Fruit fly (Drosophila melanogaster): Measurements from ENCODE around the gene rux.

rux gene

dm6 chrX:6024638-6025037 is 13.0 kb downstream of the rux start (continued):
- TF ChIP-seq Hmr (GFP tag; optimal IDR thresholded peaks at IDR 0.05) = no peak
- TF ChIP-seq vvl (GFP tag; IDR thresholded peaks at IDR 0.05) = peak; percentile 60
- no peak for TF ChIP-seq mirr (GFP tag; optimal IDR thresholded peaks at IDR 0.05)
- no peak for TF ChIP-seq so (GFP tag; IDR thresholded peaks at IDR 0.05)
- peak; percentile 58; the same call in 1 of the 3 replicates for TF ChIP-seq CG34422 (GFP tag; IDR thresholded peaks at IDR 0.05)
- no peak for TF ChIP-seq mam (GFP tag; optimal IDR thresholded peaks at IDR 0.05)
- TF ChIP-seq CG16779 (GFP tag; IDR thresholded peaks at IDR 0.05) = no peak
- no peak for TF ChIP-seq CkIIα-i1 (GFP tag; IDR thresholded peaks at IDR 0.05)
- no peak for TF ChIP-seq pho (GFP tag; optimal IDR thresholded peaks at IDR 0.05)
- TF ChIP-seq CG10462 (GFP tag; optimal IDR thresholded peaks at IDR 0.05) = no peak
- TF ChIP-seq ranshi (GFP tag; IDR thresholded peaks at IDR 0.05) = peak; percentile 44; the same call in 1 of the 2 replicates
- peak; percentile 62 for TF ChIP-seq Chrac-16 (GFP tag; optimal IDR thresholded peaks at IDR 0.05)
- peak; percentile 75 for TF ChIP-seq Xrp1 (GFP tag; IDR thresholded peaks at IDR 0.05)
- TF ChIP-seq CG13775 (GFP tag; optimal IDR thresholded peaks at IDR 0.05) = peak; percentile 26
- no peak for TF ChIP-seq Camta (GFP tag; optimal IDR thresholded peaks at IDR 0.05)
- TF ChIP-seq Doc3 (GFP tag; IDR thresholded peaks at IDR 0.05; ENCODE audit: partially characterized antibody) = no peak
- TF ChIP-seq stc (GFP tag; IDR thresholded peaks at IDR 0.05) = no peak
- TF ChIP-seq cg (GFP tag; optimal IDR thresholded peaks at IDR 0.05) = no peak
- no peak for TF ChIP-seq CG11696 (GFP tag; IDR thresholded peaks at IDR 0.05)
- TF ChIP-seq gt (GFP tag; IDR thresholded peaks at IDR 0.05) = no peak
- no peak for TF ChIP-seq CG12104 (GFP tag; optimal IDR thresholded peaks at IDR 0.05)
- no peak for TF ChIP-seq sc (optimal IDR thresholded peaks at IDR 0.05)
- peak; percentile 47 for TF ChIP-seq sc (GFP tag; optimal IDR thresholded peaks at IDR 0.05)
- peak; percentile 7 for TF ChIP-seq CG13123 (GFP tag; optimal IDR thresholded peaks at IDR 0.05)
- TF ChIP-seq pnt (GFP tag; optimal IDR thresholded peaks at IDR 0.05) = peak; percentile 30
- TF ChIP-seq CG30403 (GFP tag; optimal IDR thresholded peaks at IDR 0.05) = peak; percentile 57
- TF ChIP-seq phol (tag; optimal IDR thresholded peaks at IDR 0.05) = peak; percentile 55
- peak; percentile 47; the same call in 2 of the 3 replicates for TF ChIP-seq croc (GFP tag; conservative IDR thresholded peaks at IDR 0.05)
- peak; percentile 58 for TF ChIP-seq Oli (tag; optimal IDR thresholded peaks at IDR 0.05)
- no peak for TF ChIP-seq HLH3B (GFP tag; IDR thresholded peaks at IDR 0.05)
- TF ChIP-seq Six4 (GFP tag; optimal IDR thresholded peaks at IDR 0.05) = peak; percentile 37
- peak; percentile 19 for TF ChIP-seq CG8944 (GFP tag; optimal IDR thresholded peaks at IDR 0.05)
- peak; percentile 46 for TF ChIP-seq CG10209 (GFP tag; optimal IDR thresholded peaks at IDR 0.05)
- TF ChIP-seq Sox100B (GFP tag; optimal IDR thresholded peaks at IDR 0.05) = peak; percentile 9
- no peak for TF ChIP-seq CG18011 (GFP tag; optimal IDR thresholded peaks at IDR 0.05)
- no peak for TF ChIP-seq CG17612 (GFP tag; IDR thresholded peaks at IDR 0.05)
- TF ChIP-seq Tbp (GFP tag; optimal IDR thresholded peaks at IDR 0.05) = no peak
- no peak for TF ChIP-seq yki (optimal IDR thresholded peaks at IDR 0.05)
- no peak for TF ChIP-seq CG33213 (GFP tag; optimal IDR thresholded peaks at IDR 0.05)
- TF ChIP-seq Asciz (GFP tag; optimal IDR thresholded peaks at IDR 0.05) = peak; percentile 2
- peak; percentile 23 for TF ChIP-seq CG4617 (GFP tag; optimal IDR thresholded peaks at IDR 0.05; ENCODE audit: borderline replicate concordance)
- no peak for TF ChIP-seq Scr (GFP tag; IDR thresholded peaks at IDR 0.05; ENCODE audit: partially characterized antibody)
- 0 out of 3 replicates have a peak, but pooled peaks have one; percentile 20 for TF ChIP-seq CG3726 (GFP tag; IDR thresholded peaks at IDR 0.05)
- no peak for TF ChIP-seq tna (GFP tag; IDR thresholded peaks at IDR 0.05; ENCODE audit: partially characterized antibody)
- no peak for TF ChIP-seq CG4328 (GFP tag; optimal IDR thresholded peaks at IDR 0.05)
- no peak for TF ChIP-seq Elba2 (GFP tag; optimal IDR thresholded peaks at IDR 0.05)
- TF ChIP-seq NC2β (GFP tag; optimal IDR thresholded peaks at IDR 0.05) = peak; percentile 54
- no peak for TF ChIP-seq Dip2 (GFP tag; IDR thresholded peaks at IDR 0.05)
- TF ChIP-seq CG15479 (GFP tag; optimal IDR thresholded peaks at IDR 0.05) = no peak
- TF ChIP-seq Med (GFP tag) = peak; percentile 91
- TF ChIP-seq CG14014 (GFP tag; IDR thresholded peaks at IDR 0.05) = no peak
- TF ChIP-seq exex (tag; optimal IDR thresholded peaks at IDR 0.05) = no peak
- TF ChIP-seq CG3838 (GFP tag; optimal IDR thresholded peaks at IDR 0.05) = no peak

Measured in whole organism, embryonic.